Worm (Caenorhabditis elegans): Measurements from ENCODE around the gene kel-10.
A peak's percentile ranks its signal among the peaks of the same experiment; 100 is the strongest.

ce11 chrIII:10126375-10126774, 25.1 kb upstream of the kel-10 start:
- TF ChIP-seq pha-4 (tag; optimal IDR thresholded peaks at IDR 0.05) = no peak
- no peak for TF ChIP-seq skn-1 (tag; optimal IDR thresholded peaks at IDR 0.05)
- TF ChIP-seq ama-1 (optimal IDR thresholded peaks at IDR 0.05) = no peak
- TF ChIP-seq elt-2 (tag; optimal IDR thresholded peaks at IDR 0.05) = no peak
- no peak for TF ChIP-seq jun-1 (tag; optimal IDR thresholded peaks at IDR 0.05)
- TF ChIP-seq R02D3.7 (tag; optimal IDR thresholded peaks at IDR 0.05) = no peak
- no peak for TF ChIP-seq nhr-77 (tag; optimal IDR thresholded peaks at IDR 0.05)
- TF ChIP-seq nhr-12 (tag; optimal IDR thresholded peaks at IDR 0.05) = no peak
- no peak for TF ChIP-seq fos-1 (tag; optimal IDR thresholded peaks at IDR 0.05)
- peak; percentile 74 for TF ChIP-seq lin-39 (tag; optimal IDR thresholded peaks at IDR 0.05)
- TF ChIP-seq elt-1 (tag; optimal IDR thresholded peaks at IDR 0.05) = peak; percentile 11

All from whole organism, L3 larva.